Worm (Caenorhabditis elegans) whole organism, midembryonic: Measurements from ENCODE around the gene sinh-1.

Experiments used
- T22C8.4 ChIP-seq: fragments of 200-800 bp; sonication (Bioruptor generic); IDR thresholded peaks from 2 replicates; pipeline ENCODE4 v1.3.6; 2022; ENCODE audit warnings: missing genetic modification characterization, missing compliant biosample characterization
- cog-1 ChIP-seq: sonication (generic microtip); optimal IDR thresholded peaks from 2 replicates; lab custom pipeline; 2016; ENCODE audit warnings: missing genetic modification characterization, missing compliant biosample characterization
- flt-1 ChIP-seq: fragments of 200-800 bp; sonication (Bioruptor generic); IDR thresholded peaks from 2 replicates; pipeline ENCODE4 v1.3.6; 2022; ENCODE audit warnings: missing genetic modification characterization, missing compliant biosample characterization
- klf-2 ChIP-seq: fragments of 200-800 bp; sonication (Bioruptor generic); conservative IDR thresholded peaks from 2 replicates; pipeline ENCODE4 v1.3.6; 2022; ENCODE audit warnings: missing genetic modification reagents, missing genetic modification characterization, missing compliant biosample characterization
- med-1 ChIP-seq: sonication (generic microtip); optimal IDR thresholded peaks from 2 replicates; lab custom pipeline; 2017; ENCODE audit warnings: missing genetic modification characterization, mild to moderate bottlenecking, missing compliant biosample characterization, antibody characterized with exemption, missing genetic modification reagents; ENCODE audit not compliant: insufficient read depth
- ref-1 ChIP-seq: fragments of 200-800 bp; sonication (Bioruptor generic); conservative IDR thresholded peaks from 2 replicates; pipeline ENCODE4 v1.3.6; 2022; ENCODE audit warnings: missing genetic modification reagents, missing genetic modification characterization, missing compliant biosample characterization
- tab-1 ChIP-seq: fragments of 200-800 bp; sonication (Bioruptor generic); IDR thresholded peaks from 2 replicates; pipeline ENCODE4 v1.3.6; 2022; ENCODE audit warnings: missing genetic modification characterization, missing compliant biosample characterization
- ztf-23 ChIP-seq: fragments of 200-800 bp; sonication (Bioruptor generic); IDR thresholded peaks from 2 replicates; pipeline ENCODE4 v1.3.6; 2022; ENCODE audit warnings: missing genetic modification reagents, missing genetic modification characterization, missing compliant biosample characterization
- ztf-29 ChIP-seq: fragments of 200-800 bp; sonication (Bioruptor generic); IDR thresholded peaks from 2 replicates; pipeline ENCODE4 v1.3.6; 2022; ENCODE audit warnings: missing genetic modification reagents, missing genetic modification characterization, missing compliant biosample characterization

The sinh-1 gene

ce11 chrII:12204617-12205016, 23.5 kb upstream of the sinh-1 start:
- TF ChIP-seq flt-1 (GFP tag; lab: Robert Waterston, UW) (no peak), med-1 (GFP tag; lab: Kevin White, UChicago) (no peak), cog-1 (tag; lab: Kevin White, UChicago) (no peak), ztf-23 (GFP tag; lab: Robert Waterston, UW) (no peak), tab-1 (GFP tag; lab: Robert Waterston, UW) (no peak), klf-2 (GFP tag; lab: Robert Waterston, UW) (no peak), ref-1 (GFP tag; lab: Robert Waterston, UW) (no peak), ztf-29 (GFP tag; lab: Robert Waterston, UW) (no peak), T22C8.4 (GFP tag; lab: Robert Waterston, UW) (no peak)

- TF ChIP-seq tab-1 (GFP tag; lab: Robert Waterston, UW) (no peak), ztf-23 (GFP tag; lab: Robert Waterston, UW) (no peak), med-1 (GFP tag; lab: Kevin White, UChicago) (no peak), ztf-29 (GFP tag; lab: Robert Waterston, UW) (no peak), klf-2 (GFP tag; lab: Robert Waterston, UW) (no peak), cog-1 (tag; lab: Kevin White, UChicago) (no peak), flt-1 (GFP tag; lab: Robert Waterston, UW) (no peak), ref-1 (GFP tag; lab: Robert Waterston, UW) (no peak), T22C8.4 (GFP tag; lab: Robert Waterston, UW) (0 out of 2 replicates have a peak, but pooled peaks have one; percentile 6)
Observed at ce11 chrII:12208741-12209140, 19.4 kb upstream of the sinh-1 start.

- TF ChIP-seq ref-1 (GFP tag; lab: Robert Waterston, UW), result no peak
- TF ChIP-seq flt-1 (GFP tag; lab: Robert Waterston, UW), result no peak
- TF ChIP-seq ztf-29 (GFP tag; lab: Robert Waterston, UW), result no peak
- TF ChIP-seq ztf-23 (GFP tag; lab: Robert Waterston, UW), result no peak
- no peak for TF ChIP-seq T22C8.4 (GFP tag; lab: Robert Waterston, UW)
Observed at ce11 chrII:12211652-12212245, 16.4 kb upstream of the sinh-1 start.

- TF ChIP-seq med-1 (GFP tag; lab: Kevin White, UChicago) (no peak), ref-1 (GFP tag; lab: Robert Waterston, UW) (no peak), flt-1 (GFP tag; lab: Robert Waterston, UW) (no peak), cog-1 (tag; lab: Kevin White, UChicago) (no peak), T22C8.4 (GFP tag; lab: Robert Waterston, UW) (no peak), tab-1 (GFP tag; lab: Robert Waterston, UW) (no peak), ztf-29 (GFP tag; lab: Robert Waterston, UW) (no peak), ztf-23 (GFP tag; lab: Robert Waterston, UW) (no peak)
Observed at ce11 chrII:12214562-12214961, 13.5 kb upstream of the sinh-1 start.

- TF ChIP-seq cog-1 (tag; lab: Kevin White, UChicago) (peak; percentile 61), flt-1 (GFP tag; lab: Robert Waterston, UW) (peak; percentile 71; the same call in 1 of the 2 replicates), tab-1 (GFP tag; lab: Robert Waterston, UW) (0 out of 2 replicates have a peak, but pooled peaks have one; percentile 61), ztf-29 (GFP tag; lab: Robert Waterston, UW) (no peak), ref-1 (GFP tag; lab: Robert Waterston, UW) (no peak), klf-2 (GFP tag; lab: Robert Waterston, UW) (no peak)
Observed at ce11 chrII:12222524-12222923, 5.6 kb upstream of the sinh-1 start.

DNA sequence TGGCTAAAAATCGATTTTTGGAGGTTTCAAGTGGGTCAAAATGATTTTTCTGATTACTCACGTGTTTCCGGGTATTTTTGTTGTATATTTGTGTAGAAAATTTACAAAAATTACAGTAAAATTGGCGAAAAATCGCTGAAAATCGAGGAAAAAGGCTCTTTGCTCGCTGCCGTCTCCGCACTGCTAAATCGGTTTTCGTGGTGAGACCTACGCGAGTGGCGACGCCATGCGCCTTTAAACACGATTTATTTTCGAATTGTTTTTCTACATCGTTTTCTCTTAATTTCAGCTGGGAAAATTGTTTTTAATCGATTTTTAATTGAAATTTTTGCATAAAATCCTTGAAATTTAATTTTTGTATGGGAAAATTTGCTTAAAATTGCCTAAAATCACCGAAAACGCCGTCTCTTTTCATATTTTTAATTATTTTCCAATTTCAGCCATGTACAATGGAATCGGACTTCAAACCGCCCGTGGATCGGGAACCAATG, 3.1 kb upstream of the sinh-1 start, which contains the start of the genes pqn-87 and rsr-2:
pqn-87 (minus strand) TSS at position 171 of the 491 bp plus-strand sequence.
rsr-2 (plus strand) TSS at position 441 of the 491 bp plus-strand sequence.
- TF ChIP-seq klf-2 (GFP tag; lab: Robert Waterston, UW) (no peak), flt-1 (GFP tag; lab: Robert Waterston, UW) (no peak), ref-1 (GFP tag; lab: Robert Waterston, UW) (no peak), cog-1 (tag; lab: Kevin White, UChicago) (no peak), ztf-29 (GFP tag; lab: Robert Waterston, UW) (no peak), T22C8.4 (GFP tag; lab: Robert Waterston, UW) (no peak), med-1 (GFP tag; lab: Kevin White, UChicago) (no peak), ztf-23 (GFP tag; lab: Robert Waterston, UW) (no peak), tab-1 (GFP tag; lab: Robert Waterston, UW) (no peak)

- TF ChIP-seq ztf-23 (GFP tag; lab: Robert Waterston, UW), result no peak
- TF ChIP-seq flt-1 (GFP tag; lab: Robert Waterston, UW), result no peak
- TF ChIP-seq cog-1 (tag; lab: Kevin White, UChicago), result no peak
Observed at ce11 chrII:12226192-12226591, 1.9 kb upstream of the sinh-1 start.

- TF ChIP-seq flt-1 (GFP tag; lab: Robert Waterston, UW) (no peak), ztf-23 (GFP tag; lab: Robert Waterston, UW) (no peak), tab-1 (GFP tag; lab: Robert Waterston, UW) (no peak), ref-1 (GFP tag; lab: Robert Waterston, UW) (no peak), klf-2 (GFP tag; lab: Robert Waterston, UW) (no peak), med-1 (GFP tag; lab: Kevin White, UChicago) (no peak), cog-1 (tag; lab: Kevin White, UChicago) (no peak), ztf-29 (GFP tag; lab: Robert Waterston, UW) (no peak), T22C8.4 (GFP tag; lab: Robert Waterston, UW) (no peak)
Observed at ce11 chrII:12237555-12237954, 9.4 kb downstream of the sinh-1 start.

DNA sequence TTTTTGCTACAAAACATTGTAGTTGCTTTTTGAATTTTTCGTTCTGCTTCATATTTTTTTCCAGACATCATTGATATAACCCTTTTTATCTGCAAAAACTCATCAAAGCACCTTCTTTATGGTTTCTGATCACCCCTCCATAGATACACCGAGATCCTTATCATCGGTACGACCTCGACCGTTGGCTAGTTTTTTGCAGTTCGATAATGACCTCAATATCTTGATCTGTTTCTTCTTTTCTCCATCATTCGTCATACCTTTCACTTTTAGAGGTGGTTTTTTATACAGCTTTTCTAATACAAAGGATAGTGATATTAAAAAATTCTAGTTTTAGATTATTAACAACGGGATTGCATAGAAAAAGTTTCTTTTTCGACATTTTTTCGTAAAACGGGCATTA, 11.3 kb downstream of the sinh-1 start:
- TF ChIP-seq med-1 (GFP tag; lab: Kevin White, UChicago) (no peak), tab-1 (GFP tag; lab: Robert Waterston, UW) (no peak), klf-2 (GFP tag; lab: Robert Waterston, UW) (no peak), ref-1 (GFP tag; lab: Robert Waterston, UW) (no peak), T22C8.4 (GFP tag; lab: Robert Waterston, UW) (no peak)
